Worm (Caenorhabditis elegans) whole organism, young adult: Measurements from ENCODE around the gene ins-8.

Experiments
- B0261.1 ChIP-seq: sonication (generic microtip); optimal IDR thresholded peaks from 2 replicates; lab custom pipeline; 2016; ENCODE audit warnings: mild to moderate bottlenecking, missing genetic modification characterization, moderate library complexity, missing compliant biosample characterization
- C06A6.2 ChIP-seq: fragments of 200-800 bp; sonication (Bioruptor generic); conservative IDR thresholded peaks from 2 replicates; pipeline ENCODE4 v1.3.6; 2022; ENCODE audit warnings: missing genetic modification characterization, missing compliant biosample characterization
- F49E8.2 ChIP-seq: sonication (generic microtip); optimal IDR thresholded peaks from 3 replicates; lab custom pipeline; 2017; ENCODE audit warnings: missing genetic modification characterization, mild to moderate bottlenecking, missing compliant biosample characterization, antibody characterized with exemption, moderate library complexity; ENCODE audit not compliant: insufficient read depth
- F52B5.7 ChIP-seq: sonication (generic microtip); optimal IDR thresholded peaks from 2 replicates; lab custom pipeline; 2016; ENCODE audit warnings: mild to moderate bottlenecking, missing genetic modification characterization, missing compliant biosample characterization
- F57A8.1 ChIP-seq: fragments of 200-800 bp; sonication (Bioruptor generic); optimal IDR thresholded peaks from 2 replicates; lab custom pipeline; 2018; ENCODE audit warnings: mild to moderate bottlenecking, missing genetic modification characterization, moderate library complexity, missing compliant biosample characterization
- K12H6.12 ChIP-seq: fragments of 200-800 bp; sonication (Bioruptor generic); optimal IDR thresholded peaks from 2 replicates; lab custom pipeline; 2018; ENCODE audit warnings: mild to moderate bottlenecking, missing genetic modification characterization, missing compliant biosample characterization
- T07F8.4 ChIP-seq: sonication (generic microtip); optimal IDR thresholded peaks from 2 replicates; lab custom pipeline; 2016; ENCODE audit warnings: mild to moderate bottlenecking, missing genetic modification characterization, moderate library complexity, missing compliant biosample characterization
- Y56A3A.18 ChIP-seq: fragments of 200-800 bp; sonication (Bioruptor generic); IDR thresholded peaks from 2 replicates; pipeline ENCODE4 v1.3.6; 2022; ENCODE audit warnings: missing genetic modification reagents, missing genetic modification characterization, missing compliant biosample characterization
- Y95B8A.8 ChIP-seq: fragments of 200-800 bp; sonication (Bioruptor generic); IDR thresholded peaks from 2 replicates; pipeline ENCODE4 v1.3.6; 2022; ENCODE audit warnings: missing genetic modification reagents, missing genetic modification characterization, missing compliant biosample characterization
- ZK185.1 ChIP-seq: sonication (generic microtip); optimal IDR thresholded peaks from 2 replicates; lab custom pipeline; 2016; ENCODE audit warnings: mild to moderate bottlenecking, missing genetic modification characterization, missing compliant biosample characterization; ENCODE audit not compliant: poor library complexity, severe bottlenecking
- ama-1 ChIP-seq, 3 experiments: fragments of 150-350 bp in 1 of 3; sonication (generic microtip) in 2 of 3; optimal IDR thresholded peaks; 2 replicates each; lab custom pipeline; 2014 to 2018; ENCODE audit warnings: missing biosample characterization in 2 of 3, missing genetic modification characterization in 2 of 3, missing genetic modification reagents in 2 of 3
- aptf-2 ChIP-seq: fragments of 200-800 bp; sonication (Bioruptor generic); conservative IDR thresholded peaks from 2 replicates; pipeline ENCODE4 v1.3.6; 2022; ENCODE audit warnings: missing genetic modification reagents, missing genetic modification characterization, missing compliant biosample characterization
- aptf-3 ChIP-seq: fragments of 200-800 bp; sonication (Bioruptor generic); IDR thresholded peaks from 2 replicates; pipeline ENCODE4 v1.3.6; 2022; ENCODE audit warnings: missing genetic modification characterization, missing compliant biosample characterization
- athp-1 ChIP-seq: sonication (generic microtip); optimal IDR thresholded peaks from 2 replicates; lab custom pipeline; 2017; ENCODE audit warnings: mild to moderate bottlenecking, missing genetic modification characterization, missing compliant biosample characterization
- ccch-3 ChIP-seq: fragments of 200-800 bp; sonication (Bioruptor generic); optimal IDR thresholded peaks from 2 replicates; lab custom pipeline; 2018; ENCODE audit warnings: mild to moderate bottlenecking, missing genetic modification characterization, missing compliant biosample characterization
- ceh-27 ChIP-seq: fragments of 200-800 bp; sonication (Bioruptor generic); optimal IDR thresholded peaks from 2 replicates; lab custom pipeline; 2018; ENCODE audit warnings: mild to moderate bottlenecking, missing genetic modification characterization, moderate library complexity, missing compliant biosample characterization
- ceh-91 ChIP-seq: fragments of 200-800 bp; sonication (Bioruptor generic); IDR thresholded peaks from 2 replicates; pipeline ENCODE4 v1.3.6; 2022; ENCODE audit warnings: missing genetic modification reagents, missing genetic modification characterization, missing compliant biosample characterization
- dox-1 ChIP-seq: fragments of 200-800 bp; sonication (Bioruptor generic); IDR thresholded peaks from 2 replicates; pipeline ENCODE4 v1.3.6; 2022; ENCODE audit warnings: missing genetic modification reagents, missing genetic modification characterization, missing compliant biosample characterization
- efl-1 ChIP-seq: fragments of 150-350 bp; optimal IDR thresholded peaks from 2 replicates; lab custom pipeline; 2014; ENCODE audit warnings: missing biosample characterization, missing genetic modification reagents, missing genetic modification characterization
- egl-18 ChIP-seq: fragments of 200-800 bp; sonication (Bioruptor generic); IDR thresholded peaks from 2 replicates; pipeline ENCODE4 v1.3.6; 2022; ENCODE audit warnings: missing genetic modification reagents, missing genetic modification characterization, missing compliant biosample characterization
- egl-44 ChIP-seq: fragments of 200-800 bp; sonication (Bioruptor generic); IDR thresholded peaks from 2 replicates; pipeline ENCODE4 v1.3.6; 2022; ENCODE audit warnings: missing genetic modification reagents, missing genetic modification characterization, missing compliant biosample characterization
- ets-4 ChIP-seq: fragments of 200-800 bp; sonication (Bioruptor generic); optimal IDR thresholded peaks from 2 replicates; lab custom pipeline; 2018; ENCODE audit warnings: mild to moderate bottlenecking, missing genetic modification characterization, missing compliant biosample characterization
- fkh-3 ChIP-seq: sonication (generic microtip); optimal IDR thresholded peaks from 2 replicates; lab custom pipeline; 2016; ENCODE audit warnings: mild to moderate bottlenecking, missing genetic modification characterization, missing compliant biosample characterization
- hmg-1.2 ChIP-seq: fragments of 200-800 bp; sonication (Bioruptor generic); IDR thresholded peaks from 2 replicates; pipeline ENCODE4 v1.3.6; 2022; ENCODE audit warnings: missing genetic modification reagents, missing genetic modification characterization, missing compliant biosample characterization
- hmg-20 ChIP-seq: fragments of 200-800 bp; sonication (Bioruptor generic); IDR thresholded peaks from 2 replicates; pipeline ENCODE4 v1.3.6; 2022; ENCODE audit warnings: missing genetic modification reagents, missing genetic modification characterization, missing compliant biosample characterization
- let-526 ChIP-seq: fragments of 200-800 bp; sonication (Bioruptor generic); IDR thresholded peaks from 2 replicates; pipeline ENCODE4 v1.3.6; 2022; ENCODE audit warnings: missing genetic modification reagents, missing genetic modification characterization, missing compliant biosample characterization
- madf-6 ChIP-seq: fragments of 200-800 bp; sonication (Bioruptor generic); IDR thresholded peaks from 2 replicates; pipeline ENCODE4 v1.3.6; 2022; ENCODE audit warnings: missing genetic modification reagents, missing genetic modification characterization, missing compliant biosample characterization
- madf-8 ChIP-seq: fragments of 200-800 bp; sonication (Bioruptor generic); conservative IDR thresholded peaks from 2 replicates; pipeline ENCODE4 v1.3.6; 2022; ENCODE audit warnings: missing genetic modification reagents, missing genetic modification characterization, missing compliant biosample characterization
- mcd-1 ChIP-seq: fragments of 200-800 bp; sonication (Bioruptor generic); IDR thresholded peaks from 2 replicates; pipeline ENCODE4 v1.3.6; 2022; ENCODE audit warnings: missing genetic modification reagents, missing genetic modification characterization, missing compliant biosample characterization
- mes-4 ChIP-seq: sonication (generic microtip); optimal IDR thresholded peaks from 2 replicates; lab custom pipeline; 2016; ENCODE audit warnings: missing genotype, missing genetic modification characterization, missing compliant biosample characterization
- nfya-1 ChIP-seq: sonication (generic microtip); optimal IDR thresholded peaks from 2 replicates; lab custom pipeline; 2017; ENCODE audit warnings: antibody characterized with exemption, missing compliant biosample characterization, missing genetic modification characterization, borderline replicate concordance; ENCODE audit not compliant: insufficient read depth
- nfya-2 ChIP-seq: fragments of 200-800 bp; sonication (Bioruptor generic); IDR thresholded peaks from 2 replicates; pipeline ENCODE4 v1.3.6; 2022; ENCODE audit warnings: missing genetic modification reagents, missing genetic modification characterization, missing compliant biosample characterization
- nhr-179 ChIP-seq: sonication (generic microtip); optimal IDR thresholded peaks from 2 replicates; lab custom pipeline; 2016; ENCODE audit warnings: mild to moderate bottlenecking, missing genetic modification characterization, missing compliant biosample characterization
- nhr-27 ChIP-seq: fragments of 200-800 bp; sonication (Bioruptor generic); optimal IDR thresholded peaks from 2 replicates; lab custom pipeline; 2018; ENCODE audit warnings: mild to moderate bottlenecking, missing genetic modification characterization, moderate library complexity, missing compliant biosample characterization
- rpc-1 ChIP-seq, 2 experiments: fragments of 150-350 bp in 1 of 2; sonication (generic microtip) in 1 of 2; optimal IDR thresholded peaks; 2 replicates each; lab custom pipeline; 2014 to 2018; ENCODE audit warnings: missing biosample characterization in 1 of 2, missing genetic modification characterization in 1 of 2, missing genetic modification reagents in 1 of 2, missing genotype in 1 of 2
- snpc-4 ChIP-seq, 5 experiments: fragments of 150-350 bp in 1 of 5; sonication (generic microtip) in 4 of 5; optimal IDR thresholded peaks; 2 replicates each; lab custom pipeline; 2014 to 2018; ENCODE audit warnings: missing genetic modification characterization in 5 of 5, missing biosample characterization in 3 of 5, antibody characterized with exemption in 2 of 5, mild to moderate bottlenecking in 2 of 5, missing compliant biosample characterization in 2 of 5, missing genotype in 2 of 5, moderate library complexity in 2 of 5, missing genetic modification reagents in 1 of 5
- somi-1 ChIP-seq: fragments of 200-800 bp; sonication (Bioruptor generic); optimal IDR thresholded peaks from 2 replicates; lab custom pipeline; 2018; ENCODE audit warnings: mild to moderate bottlenecking, missing genetic modification characterization, missing compliant biosample characterization
- tbp1 ChIP-seq: fragments of 200-800 bp; sonication (Bioruptor generic); optimal IDR thresholded peaks from 2 replicates; lab custom pipeline; 2018; ENCODE audit warnings: mild to moderate bottlenecking, missing genetic modification characterization, missing compliant biosample characterization
- tlf-1 ChIP-seq: fragments of 200-800 bp; sonication (Bioruptor generic); optimal IDR thresholded peaks from 2 replicates; lab custom pipeline; 2018; ENCODE audit warnings: mild to moderate bottlenecking, missing genetic modification characterization, missing compliant biosample characterization
- unc-130 ChIP-seq: sonication (generic microtip); optimal IDR thresholded peaks from 2 replicates; lab custom pipeline; 2016; ENCODE audit warnings: missing genetic modification reagents, missing genetic modification characterization, missing compliant biosample characterization
- zfh-2 ChIP-seq: fragments of 200-800 bp; sonication (Bioruptor generic); conservative IDR thresholded peaks from 2 replicates; pipeline ENCODE4 v1.3.6; 2022; ENCODE audit warnings: missing genetic modification reagents, missing genetic modification characterization, missing compliant biosample characterization
- zim-3 ChIP-seq: sonication (generic microtip); optimal IDR thresholded peaks from 2 replicates; lab custom pipeline; 2017; ENCODE audit warnings: mild to moderate bottlenecking, missing genetic modification characterization, moderate library complexity, missing compliant biosample characterization
- ztf-26 ChIP-seq: sonication (generic microtip); optimal IDR thresholded peaks from 2 replicates; lab custom pipeline; 2017; ENCODE audit warnings: missing genetic modification characterization, missing compliant biosample characterization
- ztf-3 ChIP-seq: fragments of 200-800 bp; sonication (Bioruptor generic); optimal IDR thresholded peaks from 2 replicates; lab custom pipeline; 2018; ENCODE audit warnings: mild to moderate bottlenecking, missing genetic modification characterization, missing compliant biosample characterization

The ins-8 gene

DNA sequence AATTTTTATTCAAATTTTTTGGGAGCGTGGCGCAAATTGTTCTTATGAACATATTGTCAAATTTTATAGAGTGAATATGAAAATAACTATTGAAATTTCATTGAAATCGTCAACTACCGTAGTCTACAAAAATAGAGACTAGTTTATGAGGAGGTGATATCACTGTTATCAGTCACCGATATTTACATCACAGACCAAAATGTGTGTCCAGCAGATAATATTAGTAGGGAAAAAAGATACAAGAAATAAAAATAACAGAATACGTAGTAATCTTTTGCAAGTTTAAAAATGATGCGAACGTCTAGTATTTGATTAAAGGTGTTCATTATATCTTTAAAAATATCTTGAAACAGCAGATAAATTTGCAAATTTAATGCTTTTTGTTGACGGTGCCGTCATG is 1.4 kb downstream of the ins-8 start:
- TF ChIP-seq madf-8 (GFP tag; lab: Robert Waterston, UW) (no peak), nhr-27 (tag; lab: Kevin White, UChicago) (no peak), B0261.1 (tag; lab: Kevin White, UChicago) (no peak), dox-1 (GFP tag; lab: Robert Waterston, UW) (no peak), egl-44 (GFP tag; lab: Robert Waterston, UW) (no peak), Y95B8A.8 (GFP tag; lab: Robert Waterston, UW) (no peak), unc-130 (GFP tag; lab: Kevin White, UChicago) (no peak), aptf-3 (GFP tag; lab: Robert Waterston, UW) (no peak), aptf-2 (GFP tag; lab: Robert Waterston, UW) (no peak), F49E8.2 (tag; lab: Kevin White, UChicago) (no peak), rpc-1 (optimal IDR thresholded peaks at IDR 0.05; lab: Kevin White, UChicago) (no peak), rpc-1 (tag; optimal IDR thresholded peaks at IDR 0.05; lab: Kevin White, UChicago) (no peak), ama-1 (optimal IDR thresholded peaks at IDR 0.05; lab: Kevin White, UChicago) (no peak), ama-1 (GFP tag; optimal IDR thresholded peaks at IDR 0.05; lab: Kevin White, UChicago) (no peak), tbp1 (GFP tag; lab: Kevin White, UChicago) (no peak), mes-4 (no peak), ceh-91 (no peak), zfh-2 (GFP tag; lab: Robert Waterston, UW) (no peak), ets-4 (no peak), ztf-3 (GFP tag; lab: Kevin White, UChicago) (no peak), snpc-4 (GFP tag; optimal IDR thresholded peaks at IDR 0.05; lab: Kevin White, UChicago) (no peak), snpc-4 (tag; optimal IDR thresholded peaks at IDR 0.05; lab: Kevin White, UChicago) (no peak), zim-3 (tag; lab: Kevin White, UChicago) (no peak)

DNA sequence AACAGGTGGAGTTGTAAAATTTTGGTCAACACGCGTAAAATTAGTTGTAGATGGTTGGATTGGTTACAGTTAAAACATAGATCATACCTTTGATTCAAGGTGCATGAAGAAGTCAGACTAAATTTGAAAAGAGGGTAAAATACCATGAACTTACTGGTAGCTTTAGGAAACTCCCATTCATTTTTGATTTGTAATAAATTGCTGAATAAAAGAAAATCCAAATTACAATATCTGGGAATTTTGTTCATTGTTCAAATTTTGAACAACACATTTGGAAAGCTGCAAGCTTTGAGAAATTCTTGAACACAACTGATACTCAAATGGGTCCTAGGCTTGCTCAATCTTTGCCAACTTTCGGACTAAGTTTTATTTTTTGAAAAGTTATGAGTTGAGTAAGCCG is 2.7 kb downstream of the ins-8 start:
- no peak for TF ChIP-seq ztf-26
- TF ChIP-seq fkh-3 (tag; lab: Kevin White, UChicago), result no peak
- TF ChIP-seq let-526 (GFP tag; lab: Robert Waterston, UW), result no peak
- TF ChIP-seq madf-6 (GFP tag; lab: Robert Waterston, UW), result no peak
- no peak for TF ChIP-seq nfya-2 (GFP tag; lab: Robert Waterston, UW)
- no peak for TF ChIP-seq ZK185.1 (tag; lab: Kevin White, UChicago)
- TF ChIP-seq F52B5.7 (tag; lab: Kevin White, UChicago), result no peak
- no peak for TF ChIP-seq T07F8.4
- TF ChIP-seq nfya-1 (tag; lab: Kevin White, UChicago), result no peak
- no peak for TF ChIP-seq hmg-1.2 (GFP tag; lab: Robert Waterston, UW)

DNA sequence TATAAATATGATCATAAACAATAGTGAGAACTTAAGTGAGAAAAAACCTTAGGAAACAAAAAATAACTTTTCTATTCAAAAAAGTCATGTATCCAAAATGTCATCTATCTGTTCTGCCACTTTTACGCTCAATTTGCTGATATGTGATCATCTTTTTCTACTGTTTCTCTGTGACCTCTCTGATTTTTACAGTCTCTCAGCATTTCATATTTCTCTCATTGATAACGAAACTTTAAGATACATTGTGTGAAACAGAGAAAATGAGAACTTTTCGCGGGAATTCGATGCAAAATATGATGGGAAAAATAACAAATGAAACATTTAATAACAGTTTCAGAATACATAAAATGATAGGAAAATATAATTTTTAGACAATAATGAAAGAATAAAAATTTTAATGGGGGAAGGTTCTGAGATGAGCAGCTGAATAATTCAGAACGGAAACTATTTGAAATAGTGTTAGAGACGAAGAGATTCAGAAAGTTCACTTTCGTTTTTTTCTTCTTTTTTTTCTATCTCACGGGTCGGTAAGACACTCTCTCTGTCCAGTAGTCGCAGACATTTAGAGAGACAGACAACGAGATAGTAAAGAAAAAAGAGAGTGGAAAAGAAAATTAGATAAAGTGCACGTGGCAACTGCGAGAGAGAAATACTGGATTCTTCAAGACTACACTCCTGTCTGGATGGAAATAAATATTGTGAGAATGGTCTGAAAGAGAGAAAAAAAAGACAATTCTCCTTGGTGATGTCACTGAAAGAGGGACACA is 3.3 kb downstream of the ins-8 start:
- TF ChIP-seq athp-1 (tag; lab: Kevin White, UChicago), result no peak
- TF ChIP-seq egl-18 (GFP tag; lab: Robert Waterston, UW), result no peak
- no peak for TF ChIP-seq nhr-27 (tag; lab: Kevin White, UChicago)
- TF ChIP-seq Y56A3A.18 (GFP tag; lab: Robert Waterston, UW), result no peak
- TF ChIP-seq let-526 (GFP tag; lab: Robert Waterston, UW), result no peak
- TF ChIP-seq mcd-1 (GFP tag; lab: Robert Waterston, UW), result no peak
- no peak for TF ChIP-seq aptf-2 (GFP tag; lab: Robert Waterston, UW)
- TF ChIP-seq F57A8.1 (GFP tag; lab: Kevin White, UChicago), result no peak
- 0 out of 2 replicates have a peak, but pooled peaks have one; percentile 35 for TF ChIP-seq egl-44 (GFP tag; lab: Robert Waterston, UW)
- no peak for TF ChIP-seq hmg-20 (GFP tag; lab: Robert Waterston, UW)
- peak; percentile 83 for TF ChIP-seq somi-1
- TF ChIP-seq efl-1 (GFP tag; lab: Kevin White, UChicago), result no peak
- TF ChIP-seq K12H6.12 (tag; lab: Kevin White, UChicago), result peak; percentile 29
- no peak for TF ChIP-seq tlf-1 (GFP tag; lab: Kevin White, UChicago)
- peak; percentile 62 for TF ChIP-seq C06A6.2 (GFP tag; lab: Robert Waterston, UW)
- peak; percentile 55 for TF ChIP-seq ceh-27 (GFP tag; lab: Kevin White, UChicago)
- TF ChIP-seq ccch-3 (GFP tag; lab: Kevin White, UChicago), result no peak
- TF ChIP-seq nfya-1 (tag; lab: Kevin White, UChicago), result no peak
- no peak for TF ChIP-seq nhr-179 (tag; lab: Kevin White, UChicago)
